Fruit fly (Drosophila melanogaster) S2 (cell line): Measurements from ENCODE around the gene CG10428.

ENCODE experiments used
- CG8478 ChIP-seq: fragments of >200 bp; optimal IDR thresholded peaks from 2 replicates; lab custom pipeline; 2018
- CTCF ChIP-seq, 2 experiments: fragments of >200 bp; optimal IDR thresholded peaks; 2 replicates each; lab custom pipeline; 2018

DNA sequence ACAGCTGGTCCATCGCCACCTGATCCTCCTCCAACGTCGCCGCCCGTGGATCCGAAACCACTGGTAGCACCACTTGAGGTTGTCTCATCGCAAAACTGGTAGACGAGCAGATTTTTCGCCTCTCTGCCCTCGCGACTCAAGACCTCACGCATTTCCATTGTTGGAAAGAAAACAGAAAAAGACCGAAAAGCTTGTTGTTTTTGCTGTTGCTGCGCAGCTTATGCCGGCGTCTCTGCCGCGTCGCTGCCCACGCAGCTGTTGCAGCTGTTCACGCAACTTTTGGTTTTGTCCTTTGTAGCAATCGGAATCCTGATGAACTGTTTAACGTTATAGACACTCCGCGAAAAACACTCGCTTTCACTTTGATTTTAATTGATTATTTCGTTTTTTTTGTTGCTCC, 5.4 kb upstream of the CG10428 start:
- TF ChIP-seq CTCF (optimal IDR thresholded peaks at IDR 0.05; lab: Kevin White, UChicago) (no peak), CG8478 (no peak)
